Fruit fly (Drosophila melanogaster) Kc167 (cell line): ENCODE measurements around the gene PVRAP.

Source experiments
- Myc ChIP-seq: fragments of >200 bp; optimal IDR thresholded peaks from 2 replicates; lab custom pipeline; 2017; ENCODE audit warnings: missing external identifiers
- Sin3A ChIP-seq: fragments of >200 bp; optimal IDR thresholded peaks from 2 replicates; lab custom pipeline; 2018; ENCODE audit warnings: missing external identifiers
- h ChIP-seq: fragments of >200 bp; optimal IDR thresholded peaks from 3 replicates; lab custom pipeline; 2018; ENCODE audit warnings: missing external identifiers
- insv ChIP-seq: fragments of >200 bp; optimal IDR thresholded peaks from 3 replicates; lab custom pipeline; 2018; ENCODE audit warnings: missing external identifiers
- psq ChIP-seq: fragments of >200 bp; optimal IDR thresholded peaks from 2 replicates; lab custom pipeline; 2017; ENCODE audit warnings: missing external identifiers

dm6 chr3L:5954942-5955341 lies 42.1 kb upstream of the PVRAP start:
- TF ChIP-seq Myc (no peak), psq (lab: Kevin White, UChicago) (no peak), Sin3A (lab: Kevin White, UChicago) (no peak), insv (lab: Kevin White, UChicago) (no peak), h (lab: Kevin White, UChicago) (no peak)
